Worm (Caenorhabditis elegans): ENCODE data around the gene K01D12.10.
"Not testable (repeated sequence)": the region's sequence is repeated elsewhere in the genome, so short reads cannot be mapped to it uniquely, and the experiment has no call there.

Gene K01D12.10

DNA sequence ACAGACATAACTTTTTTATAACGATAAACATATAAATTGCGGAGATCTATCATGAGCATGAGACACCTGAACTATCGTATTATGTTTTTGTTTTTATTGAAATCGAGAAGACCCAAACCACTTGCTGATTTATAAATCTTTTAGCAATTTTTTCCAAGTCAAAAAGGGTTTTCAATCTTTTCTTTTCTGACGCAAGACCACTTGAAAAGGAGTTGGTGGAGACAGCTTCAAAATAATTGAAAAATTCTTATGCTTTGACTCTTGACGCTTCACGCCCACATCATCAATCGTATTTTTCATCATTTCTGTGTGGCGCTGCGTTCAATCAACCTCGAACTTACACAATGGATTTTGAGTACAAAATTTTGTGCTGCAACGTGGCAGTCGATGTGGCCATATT, 34.6 kb upstream of the K01D12.10 start, which contains the start of gene F23H12.7:
Gene F23H12.7, plus strand, starts transcription at position 301 of the 400 bp plus-strand sequence.
- no peak for TF ChIP-seq nhr-232 (tag; optimal IDR thresholded peaks at IDR 0.05)
- TF ChIP-seq pax-1 (tag; optimal IDR thresholded peaks at IDR 0.05), result no peak
- no peak for TF ChIP-seq K02D7.2 (tag; optimal IDR thresholded peaks at IDR 0.05)
- no peak for TF ChIP-seq unc-3 (GFP tag; conservative IDR thresholded peaks at IDR 0.05)
- TF ChIP-seq unc-3 (tag; optimal IDR thresholded peaks at IDR 0.05), result no peak
- TF ChIP-seq Y22D7AL.16 (tag; optimal IDR thresholded peaks at IDR 0.05), result no peak
- TF ChIP-seq dmd-4 (tag; optimal IDR thresholded peaks at IDR 0.05; ENCODE audit: borderline replicate concordance), result no peak
- no peak for TF ChIP-seq pros-1 (tag; optimal IDR thresholded peaks at IDR 0.05)
- no peak for TF ChIP-seq npax-4 (tag; optimal IDR thresholded peaks at IDR 0.05)
- TF ChIP-seq elt-2 (tag; optimal IDR thresholded peaks at IDR 0.05), result no peak
- TF ChIP-seq zip-5 (tag; optimal IDR thresholded peaks at IDR 0.05), result no peak
- TF ChIP-seq ceh-19 (GFP tag; optimal IDR thresholded peaks at IDR 0.05), result no peak
- TF ChIP-seq ceh-9 (tag; optimal IDR thresholded peaks at IDR 0.05), result no peak
- TF ChIP-seq hlh-6 (tag; optimal IDR thresholded peaks at IDR 0.05), result no peak
- TF ChIP-seq ceh-45 (GFP tag; IDR thresholded peaks at IDR 0.05), result no peak
- TF ChIP-seq rnt-1 (tag; optimal IDR thresholded peaks at IDR 0.05), result no peak
- no peak for TF ChIP-seq nhr-11 (tag; optimal IDR thresholded peaks at IDR 0.05)
- TF ChIP-seq fkh-6 (tag; optimal IDR thresholded peaks at IDR 0.05), result no peak
- no peak for TF ChIP-seq ceh-24 (tag; optimal IDR thresholded peaks at IDR 0.05)
- no peak for TF ChIP-seq elt-4 (tag; optimal IDR thresholded peaks at IDR 0.05)
- no peak for TF ChIP-seq ceh-34 (tag; optimal IDR thresholded peaks at IDR 0.05)

DNA sequence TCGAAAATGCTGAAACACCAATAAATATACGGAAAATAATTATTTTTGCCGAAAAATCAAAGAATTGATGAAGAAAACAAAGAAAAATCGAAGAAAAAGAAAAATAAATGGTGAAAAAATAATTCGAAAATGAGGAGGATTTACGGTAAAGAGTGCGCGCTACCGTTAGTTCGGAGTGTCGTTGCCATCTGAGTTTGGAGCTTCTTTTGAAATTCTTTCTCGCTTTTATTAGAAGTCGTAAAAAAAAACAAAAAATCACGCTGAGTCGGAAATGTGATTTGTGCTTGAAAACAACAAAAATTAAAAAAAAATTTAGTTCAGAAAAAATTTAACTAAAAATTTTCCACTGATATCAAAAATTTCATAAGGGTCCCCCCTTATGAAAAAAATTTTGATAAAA, 31.8 kb upstream of the K01D12.10 start, which contains the start of gene F23H12.10:
Gene F23H12.10, minus strand, starts transcription at position 12 of the 400 bp plus-strand sequence.
- TF ChIP-seq unc-86, fax-1, nhr-232 (tag; optimal IDR thresholded peaks at IDR 0.05): not testable (repeated sequence)

DNA sequence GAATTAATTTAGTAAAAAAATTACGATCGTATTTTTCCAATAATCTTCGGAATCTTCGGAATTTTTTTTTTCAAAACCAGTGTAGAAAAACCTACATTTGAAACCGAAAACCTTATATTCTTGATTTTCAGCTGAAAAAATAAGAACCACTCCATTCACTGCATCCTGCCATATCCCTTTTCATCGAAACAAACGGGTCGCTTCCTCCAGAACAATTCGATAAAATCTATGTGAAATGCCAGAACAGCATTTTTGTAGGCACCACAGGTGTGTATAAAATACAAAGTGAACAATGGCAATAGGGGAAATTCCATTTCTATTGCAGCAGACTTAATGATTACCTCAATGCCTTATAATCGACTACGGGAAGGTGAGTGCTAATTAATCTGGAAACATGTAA, 28.8 kb upstream of the K01D12.10 start, which contains the start of gene K01D12.1:
Gene K01D12.1, plus strand, starts transcription at position 301 of the 400 bp plus-strand sequence.
- TF ChIP-seq fkh-10 (GFP tag; optimal IDR thresholded peaks at IDR 0.05), result no peak
- TF ChIP-seq ceh-14 (tag; optimal IDR thresholded peaks at IDR 0.05), result no peak
- no peak for TF ChIP-seq ceh-19 (GFP tag; optimal IDR thresholded peaks at IDR 0.05)
- no peak for TF ChIP-seq ceh-2 (tag; optimal IDR thresholded peaks at IDR 0.05)
- no peak for TF ChIP-seq odd-2 (tag; optimal IDR thresholded peaks at IDR 0.05)
- TF ChIP-seq fkh-6 (tag; optimal IDR thresholded peaks at IDR 0.05), result no peak
- TF ChIP-seq ceh-9 (tag; optimal IDR thresholded peaks at IDR 0.05), result no peak
- no peak for TF ChIP-seq unc-86 (tag; optimal IDR thresholded peaks at IDR 0.05)
- TF ChIP-seq ceh-31 (tag; optimal IDR thresholded peaks at IDR 0.05), result no peak
- no peak for TF ChIP-seq lin-11 (tag; optimal IDR thresholded peaks at IDR 0.05)
- TF ChIP-seq pha-2 (tag; optimal IDR thresholded peaks at IDR 0.05), result no peak
- no peak for TF ChIP-seq unc-55 (GFP tag; optimal IDR thresholded peaks at IDR 0.05)
- no peak for TF ChIP-seq ahr-1 (tag; optimal IDR thresholded peaks at IDR 0.05)
- no peak for TF ChIP-seq dmd-4 (tag; optimal IDR thresholded peaks at IDR 0.05; ENCODE audit: borderline replicate concordance)
- TF ChIP-seq hlh-13 (GFP tag; optimal IDR thresholded peaks at IDR 0.05), result no peak
- no peak for TF ChIP-seq tbx-7 (tag; optimal IDR thresholded peaks at IDR 0.05)
- no peak for TF ChIP-seq sdc-2 (tag; optimal IDR thresholded peaks at IDR 0.05)
- no peak for TF ChIP-seq mec-3 (tag; optimal IDR thresholded peaks at IDR 0.05; ENCODE audit: borderline replicate concordance)
- TF ChIP-seq dve-1 (tag; optimal IDR thresholded peaks at IDR 0.05), result no peak
- no peak for TF ChIP-seq pat-9 (tag; optimal IDR thresholded peaks at IDR 0.05)

DNA sequence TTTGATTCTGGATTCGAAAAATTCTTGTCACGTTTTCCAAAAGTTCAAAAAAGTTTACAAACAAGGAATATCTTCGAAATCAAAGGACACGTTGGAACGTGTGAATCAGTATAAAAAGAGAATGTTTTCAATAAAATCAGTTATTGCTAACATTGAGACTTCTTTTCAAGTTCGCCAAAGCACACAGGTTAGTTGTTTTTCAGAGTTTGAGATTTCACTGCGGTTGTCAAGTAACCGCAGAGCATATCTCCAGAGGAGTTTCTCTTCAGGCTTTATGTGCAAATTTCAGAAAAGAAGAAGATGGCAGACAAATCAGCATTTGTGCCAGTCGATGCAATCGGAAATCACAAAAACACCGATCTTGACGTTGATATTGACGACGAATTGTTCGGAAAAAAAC, 19.9 kb upstream of the K01D12.10 start, which contains the start of gene K01D12.15:
Gene K01D12.15, plus strand, starts transcription at position 301 of the 400 bp plus-strand sequence.
- no peak for TF ChIP-seq lin-11 (tag; optimal IDR thresholded peaks at IDR 0.05)
